Fruit fly (Drosophila melanogaster): ENCODE data around the gene CG5342.

Gene CG5342

dm6 chr3R:11623025-11623424 lies 44.4 kb downstream of the CG5342 start, which contains the start of gene CG14711 (continued):
- TF ChIP-seq bigmax (GFP tag; optimal IDR thresholded peaks at IDR 0.05): no peak
- TF ChIP-seq phol (tag; optimal IDR thresholded peaks at IDR 0.05): peak; percentile 88
- peak; percentile 57 for TF ChIP-seq Dad (GFP tag; optimal IDR thresholded peaks at IDR 0.05)
- peak; percentile 96 for TF ChIP-seq CG2116 (GFP tag; optimal IDR thresholded peaks at IDR 0.05)
- TF ChIP-seq Sin3A (optimal IDR thresholded peaks at IDR 0.05): peak; percentile 40
- peak; percentile 63; the same call in 1 of the 2 replicates for TF ChIP-seq CG17612 (GFP tag; IDR thresholded peaks at IDR 0.05)
- TF ChIP-seq CG1792 (GFP tag; optimal IDR thresholded peaks at IDR 0.05): peak; percentile 41
- TF ChIP-seq Hmr (GFP tag; optimal IDR thresholded peaks at IDR 0.05): no peak
- peak; percentile 85 for TF ChIP-seq CG10654 (GFP tag; optimal IDR thresholded peaks at IDR 0.05)
- peak; percentile 53 for TF ChIP-seq Mes4 (GFP tag; optimal IDR thresholded peaks at IDR 0.05)
- TF ChIP-seq dimm (GFP tag; IDR thresholded peaks at IDR 0.05): 0 out of 2 replicates have a peak, but pooled peaks have one; percentile 34
- TF ChIP-seq al (GFP tag; IDR thresholded peaks at IDR 0.05): peak; percentile 79
- TF ChIP-seq dati (GFP tag; IDR thresholded peaks at IDR 0.05): no peak; the same call in 1 of the 2 replicates
- TF ChIP-seq CG17328 (GFP tag; IDR thresholded peaks at IDR 0.05): peak; percentile 83
- TF ChIP-seq CG14667 (GFP tag; IDR thresholded peaks at IDR 0.05): peak; percentile 52; the same call in 1 of the 2 replicates
- TF ChIP-seq esg (GFP tag; conservative IDR thresholded peaks at IDR 0.05): peak; percentile 79
- TF ChIP-seq CG2199 (GFP tag; IDR thresholded peaks at IDR 0.05): 0 out of 3 replicates have a peak, but pooled peaks have one; percentile 43
- peak; percentile 74 for TF ChIP-seq CG2875 (GFP tag; optimal IDR thresholded peaks at IDR 0.05)
- TF ChIP-seq CG32772 (GFP tag; IDR thresholded peaks at IDR 0.05): peak; percentile 83
- TF ChIP-seq Aef1 (GFP tag; IDR thresholded peaks at IDR 0.05): peak; percentile 75
- TF ChIP-seq CG10321 (GFP tag; IDR thresholded peaks at IDR 0.05): peak; percentile 30; the same call in 1 of the 2 replicates
- TF ChIP-seq CG4730 (GFP tag; IDR thresholded peaks at IDR 0.05): peak; percentile 80
- TF ChIP-seq CG17361 (GFP tag; IDR thresholded peaks at IDR 0.05): peak; percentile 85
- TF ChIP-seq fd102C (GFP tag; optimal IDR thresholded peaks at IDR 0.05): peak; percentile 31
- peak; percentile 87 for TF ChIP-seq Max (GFP tag; optimal IDR thresholded peaks at IDR 0.05)
- TF ChIP-seq Hey (tag; optimal IDR thresholded peaks at IDR 0.05): no peak
- TF ChIP-seq Six4 (GFP tag; optimal IDR thresholded peaks at IDR 0.05): peak; percentile 81
- TF ChIP-seq mam (GFP tag; optimal IDR thresholded peaks at IDR 0.05): peak; percentile 63
- TF ChIP-seq eve (GFP tag; optimal IDR thresholded peaks at IDR 0.05): no peak
- TF ChIP-seq CG1233 (GFP tag; optimal IDR thresholded peaks at IDR 0.05): peak; percentile 84
- peak; percentile 10 for TF ChIP-seq pb (GFP tag; optimal IDR thresholded peaks at IDR 0.05)
- peak; percentile 83 for TF ChIP-seq CG10267 (tag; optimal IDR thresholded peaks at IDR 0.05)
- TF ChIP-seq usp (GFP tag; optimal IDR thresholded peaks at IDR 0.05): no peak
- TF ChIP-seq CG6654 (GFP tag; optimal IDR thresholded peaks at IDR 0.05): peak; percentile 34
- TF ChIP-seq CG14441 (GFP tag; IDR thresholded peaks at IDR 0.05): peak; percentile 84
- peak; percentile 8 for TF ChIP-seq btn (GFP tag; optimal IDR thresholded peaks at IDR 0.05)
- TF ChIP-seq CG13624 (GFP tag; optimal IDR thresholded peaks at IDR 0.05): peak; percentile 53
- TF ChIP-seq CG8359 (GFP tag; optimal IDR thresholded peaks at IDR 0.05; ENCODE audit: borderline replicate concordance): peak; percentile 37
- TF ChIP-seq CG33213 (GFP tag; optimal IDR thresholded peaks at IDR 0.05): peak; percentile 54
- peak; percentile 35 for TF ChIP-seq CG11398 (GFP tag; optimal IDR thresholded peaks at IDR 0.05)
- no peak for TF ChIP-seq Vsx1 (GFP tag; optimal IDR thresholded peaks at IDR 0.05)
- TF ChIP-seq fd64A (GFP tag; optimal IDR thresholded peaks at IDR 0.05): no peak
- peak; percentile 90 for TF ChIP-seq Atf6 (GFP tag; IDR thresholded peaks at IDR 0.05)
- peak; percentile 89 for TF ChIP-seq slbo (GFP tag; IDR thresholded peaks at IDR 0.05)
- peak; percentile 87 for TF ChIP-seq CG3847 (GFP tag; IDR thresholded peaks at IDR 0.05)
- no peak for TF ChIP-seq HmgD (GFP tag; optimal IDR thresholded peaks at IDR 0.05)
- peak; percentile 89 for TF ChIP-seq ci (GFP tag; IDR thresholded peaks at IDR 0.05)
- peak; percentile 82 for TF ChIP-seq HLH3B (GFP tag; IDR thresholded peaks at IDR 0.05)
- peak; percentile 75 for TF ChIP-seq CG6791 (GFP tag; IDR thresholded peaks at IDR 0.05; ENCODE audit: partially characterized antibody)
- peak; percentile 11 for TF ChIP-seq CG10565 (GFP tag; optimal IDR thresholded peaks at IDR 0.05)
- TF ChIP-seq Spps (tag; optimal IDR thresholded peaks at IDR 0.05): peak; percentile 86
- peak; percentile 55 for TF ChIP-seq schlank (tag; optimal IDR thresholded peaks at IDR 0.05)

Measured in whole organism, embryonic.